Fruit fly (Drosophila melanogaster) whole organism, embryonic: ENCODE measurements around the gene CG17097.

ENCODE experiments used
- Abd-B ChIP-seq: fragments of 200-800 bp; sonication (Bioruptor generic); optimal IDR thresholded peaks from 2 replicates; lab custom pipeline; 2018; ENCODE audit warnings: missing biosample characterization, mild to moderate bottlenecking, missing genetic modification characterization, moderate library complexity
- CG10209 ChIP-seq: fragments of 200-800 bp; sonication (Bioruptor generic); optimal IDR thresholded peaks from 3 replicates; lab custom pipeline; 2017; ENCODE audit warnings: missing biosample characterization, mild to moderate bottlenecking, missing genetic modification characterization, missing genetic modification reagents
- CG1024 ChIP-seq: fragments of 200-800 bp; sonication (Bioruptor generic); IDR thresholded peaks from 2 replicates; pipeline ENCODE4 v1.3.6; 2022; ENCODE audit warnings: missing biosample characterization, missing genetic modification characterization
- CG12219 ChIP-seq: fragments of 200-800 bp; sonication (Bioruptor generic); optimal IDR thresholded peaks from 3 replicates; lab custom pipeline; 2018; ENCODE audit warnings: missing biosample characterization, mild to moderate bottlenecking, missing genetic modification characterization
- CG13894 ChIP-seq: fragments of 200-800 bp; sonication (Bioruptor generic); optimal IDR thresholded peaks from 3 replicates; lab custom pipeline; 2018; ENCODE audit warnings: missing biosample characterization, mild to moderate bottlenecking, missing genetic modification characterization, moderate library complexity
- CG14050 ChIP-seq: fragments of 200-800 bp; sonication (Bioruptor generic); IDR thresholded peaks from 3 replicates; pipeline ENCODE4 v1.3.6; 2022; ENCODE audit warnings: missing biosample characterization, missing genetic modification characterization
- CG15514 ChIP-seq: fragments of 200-800 bp; sonication (Bioruptor generic); optimal IDR thresholded peaks from 3 replicates; lab custom pipeline; 2017; ENCODE audit warnings: missing biosample characterization, missing genetic modification characterization, mild to moderate bottlenecking, moderate library complexity, missing genetic modification reagents
- CG17328 ChIP-seq: fragments of 200-800 bp; sonication (Bioruptor generic); IDR thresholded peaks from 2 replicates; pipeline ENCODE4 v1.3.6; 2022; ENCODE audit warnings: missing biosample characterization, missing genetic modification characterization
- CG17912 ChIP-seq: fragments of 200-800 bp; sonication (Bioruptor generic); optimal IDR thresholded peaks from 2 replicates; lab custom pipeline; 2018; ENCODE audit warnings: missing biosample characterization, mild to moderate bottlenecking, missing genetic modification characterization
- CG18262 ChIP-seq: fragments of 200-800 bp; optimal IDR thresholded peaks from 3 replicates; lab custom pipeline; 2019; ENCODE audit warnings: missing biosample characterization, mild to moderate bottlenecking, missing genetic modification characterization, moderate library complexity
- CG2678 ChIP-seq: fragments of 200-800 bp; sonication (Bioruptor generic); optimal IDR thresholded peaks from 3 replicates; lab custom pipeline; 2019; ENCODE audit warnings: missing biosample characterization, mild to moderate bottlenecking, missing genetic modification characterization, moderate library complexity
- CG31441 ChIP-seq: fragments of 200-800 bp; sonication (Bioruptor generic); IDR thresholded peaks from 2 replicates; pipeline ENCODE4 v1.3.6; 2022; ENCODE audit warnings: missing biosample characterization, missing genetic modification characterization
- CG4424 ChIP-seq: fragments of 200-800 bp; sonication (Bioruptor generic); optimal IDR thresholded peaks from 3 replicates; lab custom pipeline; 2016; ENCODE audit warnings: missing biosample characterization, missing genetic modification characterization
- CG7372 ChIP-seq: fragments of 200-800 bp; sonication (Bioruptor generic); IDR thresholded peaks from 2 replicates; pipeline ENCODE4 v1.3.6; 2022; ENCODE audit warnings: missing biosample characterization, missing genetic modification characterization
- CG7839 ChIP-seq: fragments of 200-800 bp; sonication (Bioruptor generic); optimal IDR thresholded peaks from 3 replicates; lab custom pipeline; 2018; ENCODE audit warnings: missing biosample characterization, mild to moderate bottlenecking, missing genetic modification characterization, moderate library complexity
- CG8290 ChIP-seq, 3 experiments: fragments of 200-800 bp; sonication (Bioruptor generic); optimal IDR thresholded peaks; 2 replicates each; lab custom pipeline; 2016 to 2019; ENCODE audit warnings: missing biosample characterization in 3 of 3, missing genetic modification characterization in 3 of 3, mild to moderate bottlenecking in 2 of 3, moderate library complexity in 1 of 3
- CG8478 ChIP-seq: fragments of >200 bp; optimal IDR thresholded peaks from 2 replicates; lab custom pipeline; 2018
- CG9727 ChIP-seq: fragments of 200-800 bp; sonication (Bioruptor generic); optimal IDR thresholded peaks from 3 replicates; lab custom pipeline; 2017; ENCODE audit warnings: missing biosample characterization, mild to moderate bottlenecking, missing genetic modification characterization
- Camta ChIP-seq: fragments of 200-800 bp; sonication (Bioruptor generic); optimal IDR thresholded peaks from 2 replicates; lab custom pipeline; 2016; ENCODE audit warnings: missing biosample characterization, missing genetic modification characterization
- CkIIα-i1 ChIP-seq: fragments of 200-800 bp; sonication (Bioruptor generic); IDR thresholded peaks from 2 replicates; pipeline ENCODE4 v1.3.6; 2022; ENCODE audit warnings: missing biosample characterization, missing genetic modification characterization
- CoRest ChIP-seq: fragments of 200-800 bp; sonication (Bioruptor generic); optimal IDR thresholded peaks from 3 replicates; lab custom pipeline; 2018; ENCODE audit warnings: missing biosample characterization, mild to moderate bottlenecking, missing genetic modification characterization, moderate library complexity
- CrebB ChIP-seq: fragments of 200-800 bp; sonication (Bioruptor generic); optimal IDR thresholded peaks from 3 replicates; lab custom pipeline; 2018; ENCODE audit warnings: missing biosample characterization, mild to moderate bottlenecking, missing genetic modification characterization
- D19B ChIP-seq: fragments of 200-800 bp; sonication (Bioruptor generic); optimal IDR thresholded peaks from 2 replicates; lab custom pipeline; 2017; ENCODE audit warnings: missing biosample characterization, mild to moderate bottlenecking, missing genetic modification characterization
- Dref ChIP-seq: fragments of 200-800 bp; sonication (Bioruptor generic); IDR thresholded peaks from 2 replicates; pipeline ENCODE4 v1.3.6; 2022; ENCODE audit warnings: missing biosample characterization, missing genetic modification characterization
- HHEX ChIP-seq: fragments of 200-800 bp; sonication (Bioruptor generic); optimal IDR thresholded peaks from 3 replicates; lab custom pipeline; 2017; ENCODE audit warnings: missing biosample characterization, mild to moderate bottlenecking, missing genetic modification characterization, missing genetic modification reagents
- Hr78 ChIP-seq, 2 experiments: fragments of 200-800 bp in 1 of 2; fragments of >200 bp in 1 of 2; sonication (Bioruptor generic) in 1 of 2; optimal IDR thresholded peaks; 2 replicates each; lab custom pipeline; 2017 to 2019; ENCODE audit warnings: missing biosample characterization in 2 of 2, missing genetic modification characterization in 2 of 2, mild to moderate bottlenecking in 1 of 2, moderate library complexity in 1 of 2
- Med ChIP-seq: fragments of 200-800 bp; sonication (Bioruptor generic); peaks from one replicate; lab custom pipeline; 2016; ENCODE audit warnings: missing biosample characterization, missing genetic modification characterization, mild to moderate bottlenecking, inconsistent platforms, moderate library complexity
- NFAT ChIP-seq: fragments of 200-800 bp; sonication (Bioruptor generic); IDR thresholded peaks from 2 replicates; pipeline ENCODE4 v1.3.6; 2022; ENCODE audit warnings: missing biosample characterization, missing genetic modification characterization
- Optix ChIP-seq: fragments of 200-800 bp; sonication (Bioruptor generic); IDR thresholded peaks from 3 replicates; pipeline ENCODE4 v1.3.6; 2022; ENCODE audit warnings: missing biosample characterization, missing genetic modification characterization
- Rfx ChIP-seq: fragments of 200-800 bp; sonication (Bioruptor generic); IDR thresholded peaks from 2 replicates; pipeline ENCODE4 v1.3.6; 2022; ENCODE audit warnings: missing biosample characterization, missing genetic modification characterization
- Tbp ChIP-seq: fragments of >200 bp; optimal IDR thresholded peaks from 2 replicates; lab custom pipeline; 2018; ENCODE audit warnings: missing biosample characterization, missing genetic modification characterization
- ato ChIP-seq: fragments of 200-800 bp; sonication (Bioruptor generic); IDR thresholded peaks from 2 replicates; pipeline ENCODE4 v1.3.6; 2022; ENCODE audit warnings: missing biosample characterization, missing genetic modification characterization; ENCODE audit not compliant: partially characterized antibody
- chinmo ChIP-seq: fragments of 200-800 bp; sonication (Bioruptor generic); IDR thresholded peaks from 4 replicates; pipeline ENCODE4 v1.3.6; 2022; ENCODE audit warnings: missing biosample characterization, missing genetic modification characterization; ENCODE audit not compliant: partially characterized antibody
- dmrt11E ChIP-seq: fragments of 200-800 bp; sonication (Bioruptor generic); optimal IDR thresholded peaks from 3 replicates; lab custom pipeline; 2018; ENCODE audit warnings: missing biosample characterization, mild to moderate bottlenecking, missing genetic modification characterization, moderate library complexity
- dysf ChIP-seq: fragments of 200-800 bp; sonication (Bioruptor generic); IDR thresholded peaks from 3 replicates; pipeline ENCODE4 v1.3.6; 2022; ENCODE audit warnings: missing biosample characterization, missing genetic modification characterization
- ewg ChIP-seq: fragments of 200-800 bp; sonication (Bioruptor generic); optimal IDR thresholded peaks from 3 replicates; lab custom pipeline; 2017; ENCODE audit warnings: mild to moderate bottlenecking, missing biosample characterization, missing genetic modification reagents, missing genetic modification characterization
- fd96Cb ChIP-seq: fragments of 200-800 bp; sonication (Bioruptor generic); optimal IDR thresholded peaks from 2 replicates; lab custom pipeline; 2018; ENCODE audit warnings: missing biosample characterization, mild to moderate bottlenecking, missing genetic modification characterization, moderate library complexity
- gfzf ChIP-seq: fragments of 200-800 bp; sonication (Bioruptor generic); optimal IDR thresholded peaks from 2 replicates; lab custom pipeline; 2016; ENCODE audit warnings: missing biosample characterization, mild to moderate bottlenecking, missing genetic modification characterization, moderate library complexity
- grn ChIP-seq: fragments of 200-800 bp; sonication (Bioruptor generic); optimal IDR thresholded peaks from 3 replicates; lab custom pipeline; 2017; ENCODE audit warnings: missing biosample characterization, missing genetic modification characterization
- lilli ChIP-seq: fragments of 200-800 bp; sonication (Bioruptor generic); optimal IDR thresholded peaks from 3 replicates; lab custom pipeline; 2016; ENCODE audit warnings: missing biosample characterization, missing genetic modification characterization
- pho ChIP-seq: fragments of 200-800 bp; sonication (Bioruptor generic); optimal IDR thresholded peaks from 2 replicates; lab custom pipeline; 2016; ENCODE audit warnings: missing biosample characterization, missing genetic modification characterization
- row ChIP-seq: fragments of 200-800 bp; sonication (Bioruptor generic); IDR thresholded peaks from 3 replicates; pipeline ENCODE4 v1.3.6; 2022; ENCODE audit warnings: missing biosample characterization, missing genetic modification characterization
- sens ChIP-seq: fragments of 200-800 bp; sonication (Bioruptor generic); peaks from one replicate; lab custom pipeline; 2016; ENCODE audit warnings: missing biosample characterization, missing genetic modification characterization
- sisA ChIP-seq: fragments of 200-800 bp; sonication (Bioruptor generic); IDR thresholded peaks from 2 replicates; pipeline ENCODE4 v1.3.6; 2022; ENCODE audit warnings: missing biosample characterization, missing genetic modification characterization
- slou ChIP-seq: fragments of 200-800 bp; sonication (Bioruptor generic); optimal IDR thresholded peaks from 3 replicates; lab custom pipeline; 2016; ENCODE audit warnings: missing biosample characterization, missing genetic modification characterization
- sqz ChIP-seq: fragments of 200-800 bp; sonication (Bioruptor generic); optimal IDR thresholded peaks from 3 replicates; lab custom pipeline; 2018; ENCODE audit warnings: missing biosample characterization, mild to moderate bottlenecking, missing genetic modification characterization
- stwl ChIP-seq: fragments of 200-800 bp; sonication (Bioruptor generic); optimal IDR thresholded peaks from 3 replicates; lab custom pipeline; 2018; ENCODE audit warnings: missing biosample characterization, mild to moderate bottlenecking, missing genetic modification characterization, moderate library complexity
- tgo ChIP-seq: fragments of 200-800 bp; sonication (Bioruptor generic); IDR thresholded peaks from 3 replicates; pipeline ENCODE4 v1.3.6; 2022; ENCODE audit warnings: missing biosample characterization, missing genetic modification characterization
- vvl ChIP-seq: fragments of 200-800 bp; sonication (Bioruptor generic); IDR thresholded peaks from 2 replicates; pipeline ENCODE4 v1.3.6; 2022; ENCODE audit warnings: missing biosample characterization, missing genetic modification characterization

The CG17097 gene

DNA sequence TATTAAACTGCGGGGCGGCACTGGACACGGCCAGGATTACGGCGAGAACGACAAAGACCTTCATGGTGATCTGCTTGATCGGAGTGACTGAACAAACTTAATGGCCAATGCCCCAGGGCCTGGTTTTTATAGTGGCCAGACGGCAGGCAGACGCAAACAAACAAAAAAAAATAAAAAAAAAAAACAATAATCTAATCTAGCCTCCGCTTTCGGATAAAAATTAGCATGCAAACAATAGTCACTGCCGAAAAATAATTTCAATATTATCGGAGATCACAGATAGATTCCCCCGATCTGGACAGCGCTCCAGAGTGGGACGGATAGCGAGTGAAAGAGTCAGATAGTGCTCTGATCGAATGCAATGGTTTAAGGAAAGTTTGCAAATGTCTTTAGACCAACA lies 38.1 kb downstream of the CG17097 start, which contains the start of gene CG7299:
CG7299 (minus strand) TSS at position 101 of the 400 bp plus-strand sequence.
- TF ChIP-seq CG13894, result peak; percentile 74
- TF ChIP-seq chinmo (GFP tag; lab: Robert Waterston, UW), result 0 out of 4 replicates have a peak, but pooled peaks have one; percentile 30
- TF ChIP-seq sens (GFP tag; lab: Kevin White, UChicago), result peak; percentile 35
- TF ChIP-seq Camta (GFP tag; lab: Kevin White, UChicago), result no peak
- TF ChIP-seq grn, result peak; percentile 37
- peak; percentile 39; the same call in 1 of the 2 replicates for TF ChIP-seq vvl (GFP tag; lab: Robert Waterston, UW)
- no peak for TF ChIP-seq dmrt11E (tag; lab: Kevin White, UChicago)

DNA sequence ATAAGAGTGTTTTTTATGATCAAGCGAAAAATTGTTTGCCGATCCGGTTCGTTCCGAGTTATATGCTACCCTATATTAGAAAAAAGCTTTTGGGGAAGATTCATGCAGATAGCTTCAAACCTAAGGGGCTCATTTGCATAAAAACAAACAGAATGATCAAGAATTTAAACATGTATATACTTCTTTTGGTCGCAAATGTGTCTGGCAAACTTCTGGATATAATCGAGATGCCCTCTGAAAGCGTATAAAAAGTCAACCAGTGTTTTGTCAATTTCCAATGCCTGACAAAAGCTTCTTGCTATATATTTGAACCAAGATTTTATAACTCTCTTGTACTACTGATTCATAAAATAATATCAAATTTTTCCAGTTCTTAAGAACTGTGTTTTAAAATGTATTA lies 39.5 kb downstream of the CG17097 start:
- TF ChIP-seq pho (GFP tag; lab: Kevin White, UChicago) (peak; percentile 17), lilli (GFP tag; lab: Kevin White, UChicago) (peak; percentile 4), CG8478 (lab: Kevin White, UChicago) (no peak), HHEX (GFP tag; lab: Kevin White, UChicago) (no peak), ewg (GFP tag; lab: Kevin White, UChicago) (no peak), Abd-B (peak; percentile 33), CG9727 (GFP tag; lab: Kevin White, UChicago) (no peak), row (peak; percentile 42; the same call in 2 of the 3 replicates), CG8290 (GFP tag; optimal IDR thresholded peaks at IDR 0.05; lab: Kevin White, UChicago) (peak; percentile 13), CG8290 (tag; optimal IDR thresholded peaks at IDR 0.05; lab: Kevin White, UChicago) (peak in 1 of 2 experiments; percentile 16), CG10209 (peak; percentile 5), Dref (GFP tag; lab: Robert Waterston, UW) (no peak), CG18262 (tag; lab: Kevin White, UChicago) (peak; percentile 9), CG7839 (tag; lab: Kevin White, UChicago) (peak; percentile 26), tgo (GFP tag; lab: Robert Waterston, UW) (no peak), vvl (GFP tag; lab: Robert Waterston, UW) (peak; percentile 72), stwl (tag; lab: Kevin White, UChicago) (peak; percentile 77), CG12219 (GFP tag; lab: Kevin White, UChicago) (no peak), sisA (GFP tag; lab: Robert Waterston, UW) (peak; percentile 26; the same call in 1 of the 2 replicates), CG7372 (GFP tag; lab: Robert Waterston, UW) (0 out of 2 replicates have a peak, but pooled peaks have one; percentile 24), CG14050 (GFP tag; lab: Robert Waterston, UW) (no peak), Med (GFP tag; lab: Kevin White, UChicago) (peak; percentile 62), slou (GFP tag; lab: Kevin White, UChicago) (no peak), CG1024 (no peak), Optix (GFP tag; lab: Robert Waterston, UW) (no peak), Tbp (GFP tag; lab: Kevin White, UChicago) (no peak), D19B (GFP tag; lab: Kevin White, UChicago) (peak; percentile 79), CG2678 (tag; lab: Kevin White, UChicago) (peak; percentile 19), sqz (GFP tag; lab: Kevin White, UChicago) (no peak), CG31441 (GFP tag; lab: Robert Waterston, UW) (no peak), fd96Cb (tag; lab: Kevin White, UChicago) (peak; percentile 4), Hr78 (GFP tag; optimal IDR thresholded peaks at IDR 0.05; lab: Kevin White, UChicago) (no peak), CrebB (tag; lab: Kevin White, UChicago) (no peak), CkIIα-i1 (GFP tag; lab: Robert Waterston, UW) (no peak), gfzf (no peak), CG17912 (GFP tag; lab: Kevin White, UChicago) (no peak), ato (GFP tag; lab: Robert Waterston, UW) (no peak), CG17328 (no peak), CG4424 (GFP tag; lab: Kevin White, UChicago) (peak; percentile 10), CG15514 (GFP tag; lab: Kevin White, UChicago) (peak; percentile 6), dysf (GFP tag; lab: Robert Waterston, UW) (0 out of 3 replicates have a peak, but pooled peaks have one; percentile 14), Rfx (GFP tag; lab: Robert Waterston, UW) (peak; percentile 27; the same call in 1 of the 2 replicates), CoRest (peak; percentile 29), NFAT (GFP tag; lab: Robert Waterston, UW) (peak; percentile 18)
